Worm (Caenorhabditis elegans) whole organism, L3 larva: ENCODE results near the gene F46B6.5.
A peak's percentile ranks its signal among the peaks of the same experiment; 100 is the strongest.

Experiments
- R02D3.7 ChIP-seq: fragments of 150-350 bp; optimal IDR thresholded peaks from 2 replicates; lab custom pipeline; 2014; ENCODE audit warnings: missing biosample characterization, missing genetic modification characterization
- ZK546.5 ChIP-seq: sonication (generic microtip); optimal IDR thresholded peaks from 2 replicates; lab custom pipeline; 2017; ENCODE audit warnings: missing biosample characterization, missing genetic modification characterization
- aly-2 ChIP-seq: fragments of 150-350 bp; optimal IDR thresholded peaks from 2 replicates; lab custom pipeline; 2014; ENCODE audit warnings: missing biosample characterization, missing genetic modification characterization
- ama-1 ChIP-seq: fragments of 150-350 bp; optimal IDR thresholded peaks from 2 replicates; lab custom pipeline; 2018
- ceh-16 ChIP-seq: sonication (generic microtip); optimal IDR thresholded peaks from 2 replicates; lab custom pipeline; 2017; ENCODE audit warnings: missing biosample characterization, missing genetic modification characterization
- ceh-28 ChIP-seq: fragments of 150-350 bp; optimal IDR thresholded peaks from 2 replicates; lab custom pipeline; 2014; ENCODE audit warnings: missing biosample characterization, missing genetic modification reagents, missing genetic modification characterization
- ceh-9 ChIP-seq: sonication (generic microtip); optimal IDR thresholded peaks from 2 replicates; lab custom pipeline; 2018; ENCODE audit warnings: missing biosample characterization, missing genetic modification characterization
- egl-27 ChIP-seq: sonication (generic microtip); optimal IDR thresholded peaks from 4 replicates; lab custom pipeline; 2017; ENCODE audit warnings: missing biosample characterization, missing genetic modification reagents, missing genetic modification characterization
- egl-5 ChIP-seq: fragments of 150-350 bp; optimal IDR thresholded peaks from 2 replicates; lab custom pipeline; 2017; ENCODE audit warnings: missing biosample characterization, missing genetic modification reagents, missing genetic modification characterization, inconsistent platforms
- elt-1 ChIP-seq: fragments of 150-350 bp; optimal IDR thresholded peaks from 2 replicates; lab custom pipeline; 2014; ENCODE audit warnings: missing biosample characterization, missing genetic modification characterization
- elt-2 ChIP-seq: sonication (generic microtip); optimal IDR thresholded peaks from 2 replicates; lab custom pipeline; 2016; ENCODE audit warnings: missing genetic modification reagents, mild to moderate bottlenecking, missing genetic modification characterization, missing compliant biosample characterization
- elt-3 ChIP-seq, 3 experiments: fragments of 150-350 bp in 1 of 3; sonication (generic microtip) in 2 of 3; optimal IDR thresholded peaks; 2 replicates in 2 of 3; 4 replicates in 1 of 3; lab custom pipeline; 2014 to 2017; ENCODE audit warnings: missing biosample characterization in 3 of 3, missing genetic modification characterization in 3 of 3
- eor-1 ChIP-seq, 2 experiments: fragments of 150-350 bp; optimal IDR thresholded peaks; 2 replicates each; lab custom pipeline; 2014 to 2018; ENCODE audit warnings: missing biosample characterization in 2 of 2, missing genetic modification characterization in 2 of 2
- fkh-10 ChIP-seq: sonication (generic microtip); optimal IDR thresholded peaks from 2 replicates; lab custom pipeline; 2017; ENCODE audit warnings: missing biosample characterization, missing genetic modification reagents, missing genetic modification characterization
- fkh-2 ChIP-seq: fragments of 150-350 bp; optimal IDR thresholded peaks from 2 replicates; lab custom pipeline; 2014; ENCODE audit warnings: missing biosample characterization, missing genetic modification reagents, missing genetic modification characterization
- fos-1 ChIP-seq: fragments of 150-350 bp; optimal IDR thresholded peaks from 2 replicates; lab custom pipeline; 2014; ENCODE audit warnings: missing biosample characterization, missing genetic modification characterization
- jun-1 ChIP-seq: fragments of 150-350 bp; optimal IDR thresholded peaks from 2 replicates; lab custom pipeline; 2014; ENCODE audit warnings: missing biosample characterization, missing genetic modification reagents, missing genetic modification characterization
- lin-39 ChIP-seq: fragments of 150-350 bp; optimal IDR thresholded peaks from 2 replicates; lab custom pipeline; 2018; ENCODE audit warnings: missing biosample characterization, missing genetic modification reagents, missing genetic modification characterization
- lsy-12 ChIP-seq: sonication (generic microtip); optimal IDR thresholded peaks from 2 replicates; lab custom pipeline; 2016; ENCODE audit warnings: mild to moderate bottlenecking, missing genetic modification characterization, missing compliant biosample characterization
- mdl-1 ChIP-seq: fragments of 150-350 bp; optimal IDR thresholded peaks from 2 replicates; lab custom pipeline; 2014; ENCODE audit warnings: missing biosample characterization, missing genetic modification characterization
- mml-1 ChIP-seq: fragments of 150-350 bp; sonication (generic microtip); optimal IDR thresholded peaks from 3 replicates; lab custom pipeline; 2014; ENCODE audit warnings: missing biosample characterization, missing genetic modification characterization
- nhr-11 ChIP-seq: fragments of 150-350 bp; optimal IDR thresholded peaks from 2 replicates; lab custom pipeline; 2014; ENCODE audit warnings: missing biosample characterization, missing genetic modification characterization
- nhr-12 ChIP-seq: fragments of 150-350 bp; optimal IDR thresholded peaks from 2 replicates; lab custom pipeline; 2014; ENCODE audit warnings: missing biosample characterization, missing genetic modification characterization
- nhr-23 ChIP-seq: fragments of 150-350 bp; optimal IDR thresholded peaks from 2 replicates; lab custom pipeline; 2014; ENCODE audit warnings: missing biosample characterization, missing genetic modification reagents, missing genetic modification characterization
- nhr-237 ChIP-seq: fragments of 150-350 bp; optimal IDR thresholded peaks from 2 replicates; lab custom pipeline; 2014; ENCODE audit warnings: missing biosample characterization, missing genetic modification characterization
- nhr-25 ChIP-seq: sonication (generic microtip); optimal IDR thresholded peaks from 2 replicates; lab custom pipeline; 2017; ENCODE audit warnings: missing biosample characterization, missing genetic modification characterization
- nhr-28 ChIP-seq: fragments of 150-350 bp; optimal IDR thresholded peaks from 2 replicates; lab custom pipeline; 2014; ENCODE audit warnings: missing biosample characterization, missing genetic modification characterization
- nhr-43 ChIP-seq: sonication (generic microtip); optimal IDR thresholded peaks from 2 replicates; lab custom pipeline; 2016; ENCODE audit warnings: mild to moderate bottlenecking, missing genetic modification characterization, missing compliant biosample characterization; ENCODE audit not compliant: poor library complexity, severe bottlenecking
- nhr-67 ChIP-seq: fragments of 150-350 bp; optimal IDR thresholded peaks from 2 replicates; lab custom pipeline; 2014; ENCODE audit warnings: missing biosample characterization, missing genetic modification characterization
- nhr-77 ChIP-seq: fragments of 150-350 bp; optimal IDR thresholded peaks from 2 replicates; lab custom pipeline; 2014; ENCODE audit warnings: missing biosample characterization, missing genetic modification characterization
- pha-4 ChIP-seq: fragments of 150-350 bp; optimal IDR thresholded peaks from 2 replicates; lab custom pipeline; 2014; ENCODE audit warnings: missing biosample characterization, missing genetic modification reagents, missing genetic modification characterization
- pqm-1 ChIP-seq: fragments of 150-350 bp; optimal IDR thresholded peaks from 2 replicates; lab custom pipeline; 2017; ENCODE audit warnings: missing biosample characterization, missing genetic modification characterization, inconsistent platforms
- sea-2 ChIP-seq: fragments of 150-350 bp; sonication (generic microtip); optimal IDR thresholded peaks from 4 replicates; lab custom pipeline; 2014; ENCODE audit warnings: missing biosample characterization, missing genetic modification reagents, missing genetic modification characterization
- skn-1 ChIP-seq: fragments of 150-350 bp; optimal IDR thresholded peaks from 2 replicates; lab custom pipeline; 2014; ENCODE audit warnings: missing biosample characterization, missing genetic modification characterization
- snpc-4 ChIP-seq: fragments of 150-350 bp; optimal IDR thresholded peaks from 2 replicates; lab custom pipeline; 2014; ENCODE audit warnings: missing biosample characterization, missing genetic modification characterization
- unc-39 ChIP-seq: sonication (generic microtip); optimal IDR thresholded peaks from 4 replicates; lab custom pipeline; 2017; ENCODE audit warnings: missing biosample characterization, missing genetic modification characterization
- unc-62 ChIP-seq: fragments of 150-350 bp; sonication (generic microtip); optimal IDR thresholded peaks from 4 replicates; lab custom pipeline; 2014; ENCODE audit warnings: missing biosample characterization, missing genetic modification reagents, missing genetic modification characterization
- zag-1 ChIP-seq: fragments of 150-350 bp; optimal IDR thresholded peaks from 2 replicates; lab custom pipeline; 2014; ENCODE audit warnings: missing biosample characterization, missing genetic modification characterization
- ztf-4 ChIP-seq: fragments of 150-350 bp; optimal IDR thresholded peaks from 2 replicates; lab custom pipeline; 2014; ENCODE audit warnings: missing biosample characterization, missing genetic modification characterization

The F46B6.5 gene

DNA sequence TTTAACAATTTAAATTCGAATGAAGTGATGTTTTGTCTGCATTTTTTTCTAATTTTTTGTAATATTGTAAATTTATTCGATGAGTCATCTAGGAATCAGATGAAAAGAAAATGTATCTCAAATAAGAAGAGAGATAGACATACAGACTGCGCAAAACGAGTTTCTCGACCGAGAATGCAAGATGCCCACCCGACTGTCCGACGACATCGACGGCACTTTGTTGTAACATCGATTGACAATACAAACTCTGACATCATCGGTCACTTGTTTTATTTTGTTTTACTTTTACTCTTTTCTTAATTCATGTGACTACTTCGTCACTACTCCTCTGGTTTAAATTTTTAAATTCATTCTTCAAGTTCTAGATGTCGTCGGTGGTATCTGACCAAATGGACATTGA lies 42.0 kb downstream of the F46B6.5 start, which contains the start of gene sta-2:
Gene sta-2, plus strand, starts transcription at position 349 of the 400 bp plus-strand sequence.
- TF ChIP-seq nhr-25 (tag; lab: Kevin White, UChicago) (peak; percentile 85), lsy-12 (tag; lab: Kevin White, UChicago) (no peak), ama-1 (lab: Kevin White, UChicago) (no peak), ceh-9 (tag; lab: Kevin White, UChicago) (no peak), fos-1 (tag; lab: Kevin White, UChicago) (no peak), nhr-237 (tag; lab: Kevin White, UChicago) (no peak), nhr-12 (tag; lab: Kevin White, UChicago) (no peak), nhr-28 (tag; lab: Kevin White, UChicago) (no peak), ceh-16 (no peak), aly-2 (tag; lab: Kevin White, UChicago) (no peak), fkh-2 (no peak), snpc-4 (tag; lab: Kevin White, UChicago) (no peak), skn-1 (tag; lab: Kevin White, UChicago) (no peak), R02D3.7 (tag; lab: Kevin White, UChicago) (no peak), unc-62 (GFP tag; lab: Kevin White, UChicago) (no peak), nhr-67 (tag; lab: Kevin White, UChicago) (no peak), ZK546.5 (tag; lab: Kevin White, UChicago) (no peak), pha-4 (no peak), egl-27 (peak; percentile 8), pqm-1 (tag; lab: Kevin White, UChicago) (no peak), zag-1 (tag; lab: Kevin White, UChicago) (no peak), nhr-43 (tag; lab: Kevin White, UChicago) (no peak), ceh-28 (tag; lab: Kevin White, UChicago) (peak; percentile 57), nhr-77 (tag; lab: Kevin White, UChicago) (no peak), eor-1 (tag; optimal IDR thresholded peaks at IDR 0.05; lab: Kevin White, UChicago) (no peak), elt-2 (tag; lab: Kevin White, UChicago) (no peak), fkh-10 (GFP tag; lab: Kevin White, UChicago) (no peak), egl-5 (no peak), mdl-1 (no peak), elt-1 (tag; lab: Kevin White, UChicago) (no peak), nhr-11 (tag; lab: Kevin White, UChicago) (no peak), mml-1 (no peak), nhr-23 (tag; lab: Kevin White, UChicago) (peak; percentile 65)

DNA sequence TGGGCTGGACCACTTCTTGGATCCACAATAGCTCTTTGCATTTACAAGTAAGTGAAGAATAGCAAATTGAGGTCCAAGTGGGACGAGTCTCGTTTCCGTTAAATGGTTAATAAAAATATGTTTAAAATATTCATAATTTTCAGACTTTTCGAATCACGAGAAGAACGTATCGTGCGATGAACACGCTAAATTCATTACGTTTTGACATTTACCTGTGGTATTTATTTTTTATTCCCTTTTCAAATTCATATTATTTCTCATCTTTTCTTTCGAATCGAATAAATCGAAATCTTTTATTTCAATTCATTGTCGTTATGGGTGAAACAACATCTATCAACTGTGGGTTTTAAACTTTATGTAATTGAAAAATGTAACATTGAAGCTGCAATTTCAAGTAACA lies 43.5 kb downstream of the F46B6.5 start, which contains the start of gene marc-1:
Gene marc-1, plus strand, starts transcription at position 301 of the 400 bp plus-strand sequence.
- TF ChIP-seq ceh-28 (tag; lab: Kevin White, UChicago) = no peak
- TF ChIP-seq ztf-4 (tag; lab: Kevin White, UChicago) = no peak
- TF ChIP-seq elt-2 (tag; lab: Kevin White, UChicago) = no peak
- no peak for TF ChIP-seq pqm-1 (tag; lab: Kevin White, UChicago)
- no peak for TF ChIP-seq fkh-2
- no peak for TF ChIP-seq egl-5
- no peak for TF ChIP-seq lin-39 (tag; lab: Kevin White, UChicago)
- TF ChIP-seq elt-3 (tag; optimal IDR thresholded peaks at IDR 0.05; lab: Kevin White, UChicago) = no peak
- no peak for TF ChIP-seq nhr-28 (tag; lab: Kevin White, UChicago)
- no peak for TF ChIP-seq jun-1 (tag; lab: Kevin White, UChicago)
- TF ChIP-seq lsy-12 (tag; lab: Kevin White, UChicago) = no peak
- TF ChIP-seq sea-2 = no peak
- no peak for TF ChIP-seq unc-39 (tag; lab: Kevin White, UChicago)
- TF ChIP-seq egl-27 = no peak
- TF ChIP-seq mdl-1 = no peak
- TF ChIP-seq ceh-16 = no peak
- no peak for TF ChIP-seq eor-1 (tag; optimal IDR thresholded peaks at IDR 0.05; lab: Kevin White, UChicago)
- no peak for TF ChIP-seq mml-1

DNA sequence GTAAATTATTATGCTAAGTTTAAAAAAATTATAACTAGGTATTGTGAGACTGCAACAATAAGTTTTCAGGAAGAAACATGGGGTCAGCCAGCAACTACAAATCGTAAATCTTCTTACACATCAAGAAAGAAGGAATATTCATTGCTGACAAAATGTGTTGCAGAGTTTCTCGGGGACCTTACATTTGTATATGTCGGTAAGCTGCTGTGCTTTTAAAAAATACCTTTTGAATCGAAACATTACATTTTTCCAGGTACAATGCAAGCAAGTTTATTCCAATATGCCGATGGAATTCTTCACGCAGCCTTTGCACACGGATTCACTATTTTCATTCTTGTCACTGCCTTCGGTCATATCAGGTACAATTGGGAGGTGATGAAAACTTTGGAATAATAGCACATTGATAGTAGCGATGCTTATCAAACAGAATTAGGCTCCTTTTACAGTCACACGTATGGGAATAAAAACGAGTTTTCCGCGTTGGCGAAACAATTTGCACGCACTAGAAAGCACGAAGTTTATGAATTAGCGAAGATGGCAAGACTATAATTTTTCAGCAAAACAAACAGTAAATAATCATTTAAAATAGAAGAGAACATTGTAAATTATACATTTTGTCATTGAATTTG lies 44.7 kb downstream of the F46B6.5 start:
- TF ChIP-seq ceh-28 (tag; lab: Kevin White, UChicago) (no peak), nhr-11 (tag; lab: Kevin White, UChicago) (no peak), pqm-1 (tag; lab: Kevin White, UChicago) (peak; percentile 47), elt-2 (tag; lab: Kevin White, UChicago) (peak; percentile 70), mdl-1 (no peak)
